Worm (Caenorhabditis elegans) whole organism, L3 larva: ENCODE results near the gene best-14.
A peak's percentile ranks its signal among the peaks of the same experiment; 100 is the strongest.

Experiments
- ama-1 ChIP-seq: fragments of 150-350 bp; optimal IDR thresholded peaks from 2 replicates; lab custom pipeline; 2018
- ceh-82 ChIP-seq: fragments of 150-350 bp; optimal IDR thresholded peaks from 2 replicates; lab custom pipeline; 2014; ENCODE audit warnings: missing biosample characterization, missing genetic modification characterization
- daf-12 ChIP-seq: fragments of 150-350 bp; optimal IDR thresholded peaks from 2 replicates; lab custom pipeline; 2014; ENCODE audit warnings: missing biosample characterization, missing genetic modification reagents, missing genetic modification characterization
- egl-27 ChIP-seq: sonication (generic microtip); optimal IDR thresholded peaks from 4 replicates; lab custom pipeline; 2017; ENCODE audit warnings: missing biosample characterization, missing genetic modification reagents, missing genetic modification characterization
- elt-3 ChIP-seq, 3 experiments: fragments of 150-350 bp in 1 of 3; sonication (generic microtip) in 2 of 3; optimal IDR thresholded peaks; 2 replicates in 2 of 3; 4 replicates in 1 of 3; lab custom pipeline; 2014 to 2017; ENCODE audit warnings: missing biosample characterization in 3 of 3, missing genetic modification characterization in 3 of 3
- fkh-10 ChIP-seq: sonication (generic microtip); optimal IDR thresholded peaks from 2 replicates; lab custom pipeline; 2017; ENCODE audit warnings: missing biosample characterization, missing genetic modification reagents, missing genetic modification characterization
- lin-39 ChIP-seq: fragments of 150-350 bp; optimal IDR thresholded peaks from 2 replicates; lab custom pipeline; 2018; ENCODE audit warnings: missing biosample characterization, missing genetic modification reagents, missing genetic modification characterization
- nhr-237 ChIP-seq: fragments of 150-350 bp; optimal IDR thresholded peaks from 2 replicates; lab custom pipeline; 2014; ENCODE audit warnings: missing biosample characterization, missing genetic modification characterization
- nhr-77 ChIP-seq: fragments of 150-350 bp; optimal IDR thresholded peaks from 2 replicates; lab custom pipeline; 2014; ENCODE audit warnings: missing biosample characterization, missing genetic modification characterization
- pqm-1 ChIP-seq: fragments of 150-350 bp; optimal IDR thresholded peaks from 2 replicates; lab custom pipeline; 2017; ENCODE audit warnings: missing biosample characterization, missing genetic modification characterization, inconsistent platforms
- tbx-2 ChIP-seq: sonication (generic microtip); optimal IDR thresholded peaks from 2 replicates; lab custom pipeline; 2016; ENCODE audit warnings: mild to moderate bottlenecking, missing genetic modification characterization, missing compliant biosample characterization
- zag-1 ChIP-seq: fragments of 150-350 bp; optimal IDR thresholded peaks from 2 replicates; lab custom pipeline; 2014; ENCODE audit warnings: missing biosample characterization, missing genetic modification characterization
- ztf-4 ChIP-seq: fragments of 150-350 bp; optimal IDR thresholded peaks from 2 replicates; lab custom pipeline; 2014; ENCODE audit warnings: missing biosample characterization, missing genetic modification characterization

ce11 chrV:10525902-10526301, 31.9 kb upstream of the best-14 start, which contains the start of the genes C35A5.8 and hda-11:
- no peak for TF ChIP-seq daf-12 (tag; lab: Kevin White, UChicago)
- TF ChIP-seq ama-1 = no peak
- TF ChIP-seq pqm-1 (tag; lab: Kevin White, UChicago) = peak; percentile 4
- TF ChIP-seq egl-27 (tag; lab: Kevin White, UChicago) = no peak
- TF ChIP-seq zag-1 (tag; lab: Kevin White, UChicago) = no peak
- TF ChIP-seq nhr-77 (tag; lab: Kevin White, UChicago) = no peak
- no peak for TF ChIP-seq elt-3 (tag; optimal IDR thresholded peaks at IDR 0.05; lab: Kevin White, UChicago)
- no peak for TF ChIP-seq fkh-10 (GFP tag; lab: Kevin White, UChicago)
- TF ChIP-seq lin-39 (tag; lab: Kevin White, UChicago) = no peak
- no peak for TF ChIP-seq nhr-237 (tag; lab: Kevin White, UChicago)
- no peak for TF ChIP-seq ceh-82
- no peak for TF ChIP-seq tbx-2 (tag; lab: Kevin White, UChicago)
- TF ChIP-seq ztf-4 (tag; lab: Kevin White, UChicago) = no peak
